Fruit fly (Drosophila melanogaster) whole organism, pupa: Measurements from ENCODE around the gene CG10587.

Experiments used
- CG10348 ChIP-seq: fragments of 200-800 bp; sonication (Bioruptor generic); IDR thresholded peaks from 2 replicates; pipeline ENCODE4 v1.3.6; 2022; ENCODE audit warnings: missing biosample characterization, missing genetic modification characterization
- CG12605 ChIP-seq: fragments of 200-800 bp; sonication (Bioruptor generic); IDR thresholded peaks from 2 replicates; pipeline ENCODE4 v1.3.6; 2022; ENCODE audit warnings: missing biosample characterization, missing genetic modification characterization
- CG13204 ChIP-seq: fragments of 200-800 bp; sonication (Bioruptor generic); optimal IDR thresholded peaks from 2 replicates; lab custom pipeline; 2018; ENCODE audit warnings: missing biosample characterization, mild to moderate bottlenecking, missing genetic modification characterization, moderate library complexity
- CG14655 ChIP-seq: fragments of 200-800 bp; sonication (Bioruptor generic); optimal IDR thresholded peaks from 3 replicates; lab custom pipeline; 2017; ENCODE audit warnings: mild to moderate bottlenecking, missing biosample characterization, missing genetic modification reagents, missing genetic modification characterization
- CG15710 ChIP-seq: fragments of 200-800 bp; sonication (Bioruptor generic); optimal IDR thresholded peaks from 2 replicates; lab custom pipeline; 2018; ENCODE audit warnings: missing biosample characterization, mild to moderate bottlenecking, missing genetic modification characterization, moderate library complexity
- CG17806 ChIP-seq: fragments of 200-800 bp; sonication (Bioruptor generic); optimal IDR thresholded peaks from 2 replicates; lab custom pipeline; 2018; ENCODE audit warnings: missing biosample characterization, mild to moderate bottlenecking, missing genetic modification characterization, moderate library complexity
- CG32121 ChIP-seq: fragments of 200-800 bp; sonication (Bioruptor generic); IDR thresholded peaks from 2 replicates; pipeline ENCODE4 v1.3.6; 2022; ENCODE audit warnings: missing biosample characterization, missing genetic modification characterization
- CG34367 ChIP-seq: fragments of 200-800 bp; sonication (Bioruptor generic); optimal IDR thresholded peaks from 2 replicates; lab custom pipeline; 2018; ENCODE audit warnings: missing biosample characterization, mild to moderate bottlenecking, missing genetic modification characterization
- CG4496 ChIP-seq: fragments of 200-800 bp; sonication (Bioruptor generic); IDR thresholded peaks from 3 replicates; pipeline ENCODE4 v1.3.6; 2022; ENCODE audit warnings: missing biosample characterization, missing genetic modification characterization
- CG8159 ChIP-seq: fragments of 200-800 bp; sonication (Bioruptor generic); optimal IDR thresholded peaks from 3 replicates; lab custom pipeline; 2018; ENCODE audit warnings: missing biosample characterization, mild to moderate bottlenecking, missing genetic modification characterization, moderate library complexity
- CG8301 ChIP-seq: fragments of 200-800 bp; sonication (Bioruptor generic); optimal IDR thresholded peaks from 2 replicates; lab custom pipeline; 2018; ENCODE audit warnings: missing biosample characterization, mild to moderate bottlenecking, missing genetic modification characterization
- CG9948 ChIP-seq: fragments of 200-800 bp; sonication (Bioruptor generic); optimal IDR thresholded peaks from 2 replicates; lab custom pipeline; 2018; ENCODE audit warnings: missing biosample characterization, mild to moderate bottlenecking, missing genetic modification characterization, moderate library complexity
- D1 ChIP-seq: fragments of 200-800 bp; sonication (Bioruptor generic); optimal IDR thresholded peaks from 2 replicates; lab custom pipeline; 2018; ENCODE audit warnings: missing biosample characterization, mild to moderate bottlenecking, missing genetic modification characterization, moderate library complexity
- EcR ChIP-seq: fragments of 200-800 bp; sonication (Bioruptor generic); optimal IDR thresholded peaks from 3 replicates; lab custom pipeline; 2019; ENCODE audit warnings: missing biosample characterization, missing genetic modification characterization, mild to moderate bottlenecking, moderate library complexity, missing genetic modification reagents
- Ets98B ChIP-seq: fragments of 200-800 bp; sonication (Bioruptor generic); IDR thresholded peaks from 2 replicates; pipeline ENCODE4 v1.3.6; 2022; ENCODE audit warnings: missing biosample characterization, missing genetic modification characterization
- Pif1A ChIP-seq: fragments of 200-800 bp; sonication (Bioruptor generic); optimal IDR thresholded peaks from 3 replicates; lab custom pipeline; 2016; ENCODE audit warnings: missing biosample characterization, missing genetic modification characterization
- Pif1B ChIP-seq: fragments of 200-800 bp; sonication (Bioruptor generic); optimal IDR thresholded peaks from 3 replicates; lab custom pipeline; 2016; ENCODE audit warnings: missing biosample characterization, missing genetic modification characterization
- Snoo ChIP-seq: fragments of 200-800 bp; sonication (Bioruptor generic); optimal IDR thresholded peaks from 3 replicates; lab custom pipeline; 2017; ENCODE audit warnings: missing biosample characterization, mild to moderate bottlenecking, missing genetic modification characterization, inconsistent platforms
- fd96Ca ChIP-seq: fragments of 200-800 bp; sonication (Bioruptor generic); IDR thresholded peaks from 3 replicates; pipeline ENCODE4 v1.3.6; 2022; ENCODE audit warnings: missing biosample characterization, missing genetic modification characterization
- gl ChIP-seq: fragments of 200-800 bp; sonication (Bioruptor generic); optimal IDR thresholded peaks from 2 replicates; lab custom pipeline; 2018; ENCODE audit warnings: missing biosample characterization, mild to moderate bottlenecking, missing genetic modification characterization
- rn ChIP-seq: fragments of 200-800 bp; sonication (Bioruptor generic); IDR thresholded peaks from 2 replicates; pipeline ENCODE4 v1.3.6; 2022; ENCODE audit warnings: missing biosample characterization, missing genetic modification characterization

The CG10587 gene

DNA sequence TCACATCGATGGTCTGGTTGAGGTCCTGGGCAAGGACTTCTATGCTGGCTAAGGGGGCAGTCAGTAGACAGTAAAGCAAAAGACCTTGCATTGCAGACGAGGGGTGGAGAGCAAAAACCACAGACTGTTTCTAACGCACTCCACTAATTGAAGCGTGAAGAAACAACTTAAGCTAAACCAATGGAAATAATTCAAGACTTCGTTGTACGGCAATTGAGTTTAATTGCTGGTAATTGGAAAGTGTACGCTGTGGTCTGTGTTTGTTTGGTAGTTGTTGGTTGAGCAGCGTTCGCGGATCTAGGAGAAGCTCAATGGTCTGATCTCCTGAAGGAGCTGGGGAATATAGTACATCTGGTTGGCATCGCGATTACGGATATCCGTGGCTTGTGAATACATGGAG, at the start of gene CG10587:
TSS of gene CG10587 (minus strand) at position 101 of the 400 bp plus-strand sequence.
- TF ChIP-seq Pif1B (GFP tag; lab: Kevin White, UChicago) (no peak), fd96Ca (GFP tag; lab: Robert Waterston, UW) (no peak), Ets98B (GFP tag; lab: Robert Waterston, UW) (no peak), CG13204 (GFP tag; lab: Kevin White, UChicago) (no peak), CG8159 (no peak), CG15710 (tag; lab: Kevin White, UChicago) (no peak), D1 (tag; lab: Kevin White, UChicago) (no peak), CG34367 (no peak), Pif1A (GFP tag; lab: Kevin White, UChicago) (no peak), CG17806 (tag; lab: Kevin White, UChicago) (no peak), CG10348 (GFP tag; lab: Robert Waterston, UW) (no peak), CG4496 (GFP tag; lab: Robert Waterston, UW) (no peak), CG14655 (no peak), CG32121 (GFP tag; lab: Robert Waterston, UW) (no peak), rn (GFP tag; lab: Robert Waterston, UW) (no peak), CG12605 (GFP tag; lab: Robert Waterston, UW) (no peak), EcR (no peak), CG8301 (tag; lab: Kevin White, UChicago) (no peak), CG9948 (tag; lab: Kevin White, UChicago) (no peak)
- TF ChIP-seq, all 21 proteins: peak for 0

DNA sequence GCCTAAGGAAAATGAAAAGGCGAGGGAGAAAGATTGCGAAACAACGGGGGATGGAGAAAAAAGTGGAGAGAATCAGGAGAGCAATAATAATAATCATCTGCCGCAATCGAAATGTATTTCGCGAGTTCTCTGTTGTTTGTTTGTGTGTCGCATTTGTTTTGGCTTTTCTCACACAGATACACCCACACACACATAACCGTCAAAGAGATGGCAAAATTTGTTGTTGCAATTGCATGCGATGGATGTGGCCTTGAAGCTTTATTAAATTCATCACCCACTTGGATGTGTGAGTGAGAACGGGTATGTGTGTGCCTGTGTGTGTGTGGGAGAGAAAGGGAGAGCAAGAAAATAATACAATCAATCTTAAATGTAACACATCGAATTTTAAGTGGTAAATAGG, 49.3 kb upstream of the CG10587 start:
- TF ChIP-seq EcR (peak; percentile 36), CG15710 (tag; lab: Kevin White, UChicago) (no peak)

DNA sequence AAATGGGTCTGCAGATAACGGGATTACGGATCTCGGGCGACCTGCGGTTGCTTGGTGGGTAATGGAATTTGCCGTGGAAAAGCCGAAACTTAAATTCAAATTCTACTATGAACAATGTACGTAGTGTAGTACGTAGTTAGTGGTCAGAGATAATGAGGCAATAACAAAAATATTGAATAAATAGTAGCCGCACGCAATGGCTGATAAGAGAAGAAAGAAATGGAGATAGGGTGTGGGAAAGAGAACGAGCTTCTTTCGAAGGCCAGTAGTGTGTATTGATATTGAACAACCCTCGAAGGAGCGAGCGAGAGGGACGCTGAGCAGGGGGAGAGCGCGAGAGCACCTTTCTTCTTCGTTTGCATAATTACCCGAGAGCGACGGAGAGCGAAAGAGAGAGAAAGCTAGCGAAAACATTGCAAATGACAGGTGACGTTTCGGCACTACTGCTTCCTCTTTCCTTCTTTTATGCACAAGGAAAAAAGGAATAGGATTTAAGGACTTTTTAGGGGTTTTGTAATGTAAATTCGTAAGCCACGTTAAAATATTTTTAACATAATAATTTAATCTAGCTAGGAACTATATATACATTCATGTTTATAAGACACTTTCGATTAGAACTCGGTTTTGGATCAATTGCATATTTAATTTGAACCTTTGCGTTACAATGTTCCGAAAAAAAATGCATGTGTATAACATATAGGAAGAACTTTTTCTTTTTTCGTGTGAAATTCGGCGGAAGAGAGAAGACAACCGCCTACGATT, 48.7 kb upstream of the CG10587 start:
- TF ChIP-seq CG4496 (GFP tag; lab: Robert Waterston, UW) = 0 out of 3 replicates have a peak, but pooled peaks have one; percentile 46
- TF ChIP-seq CG14655 = peak; percentile 71
- peak; percentile 40 for TF ChIP-seq Snoo (tag; lab: Kevin White, UChicago)
- TF ChIP-seq CG8301 (tag; lab: Kevin White, UChicago) = peak; percentile 68
- peak; percentile 40 for TF ChIP-seq CG8159
- no peak for TF ChIP-seq gl (tag; lab: Kevin White, UChicago)
- TF ChIP-seq fd96Ca (GFP tag; lab: Robert Waterston, UW) = peak; percentile 52; the same call in 2 of the 3 replicates
- TF ChIP-seq D1 (tag; lab: Kevin White, UChicago) = no peak
- 0 out of 2 replicates have a peak, but pooled peaks have one; percentile 13 for TF ChIP-seq CG32121 (GFP tag; lab: Robert Waterston, UW)
- TF ChIP-seq Pif1A (GFP tag; lab: Kevin White, UChicago) = peak; percentile 54
- peak; percentile 6 for TF ChIP-seq EcR
- no peak for TF ChIP-seq CG12605 (GFP tag; lab: Robert Waterston, UW)
- no peak for TF ChIP-seq CG34367
- TF ChIP-seq Ets98B (GFP tag; lab: Robert Waterston, UW) = peak; percentile 18; the same call in 1 of the 2 replicates
- no peak for TF ChIP-seq rn (GFP tag; lab: Robert Waterston, UW)
- peak; percentile 44 for TF ChIP-seq CG9948 (tag; lab: Kevin White, UChicago)
- no peak for TF ChIP-seq CG13204 (GFP tag; lab: Kevin White, UChicago)
- peak; percentile 7 for TF ChIP-seq CG15710 (tag; lab: Kevin White, UChicago)
- TF ChIP-seq CG10348 (GFP tag; lab: Robert Waterston, UW) = no peak
- peak; percentile 45 for TF ChIP-seq Pif1B (GFP tag; lab: Kevin White, UChicago)
- TF ChIP-seq CG17806 (tag; lab: Kevin White, UChicago) = peak; percentile 22

DNA sequence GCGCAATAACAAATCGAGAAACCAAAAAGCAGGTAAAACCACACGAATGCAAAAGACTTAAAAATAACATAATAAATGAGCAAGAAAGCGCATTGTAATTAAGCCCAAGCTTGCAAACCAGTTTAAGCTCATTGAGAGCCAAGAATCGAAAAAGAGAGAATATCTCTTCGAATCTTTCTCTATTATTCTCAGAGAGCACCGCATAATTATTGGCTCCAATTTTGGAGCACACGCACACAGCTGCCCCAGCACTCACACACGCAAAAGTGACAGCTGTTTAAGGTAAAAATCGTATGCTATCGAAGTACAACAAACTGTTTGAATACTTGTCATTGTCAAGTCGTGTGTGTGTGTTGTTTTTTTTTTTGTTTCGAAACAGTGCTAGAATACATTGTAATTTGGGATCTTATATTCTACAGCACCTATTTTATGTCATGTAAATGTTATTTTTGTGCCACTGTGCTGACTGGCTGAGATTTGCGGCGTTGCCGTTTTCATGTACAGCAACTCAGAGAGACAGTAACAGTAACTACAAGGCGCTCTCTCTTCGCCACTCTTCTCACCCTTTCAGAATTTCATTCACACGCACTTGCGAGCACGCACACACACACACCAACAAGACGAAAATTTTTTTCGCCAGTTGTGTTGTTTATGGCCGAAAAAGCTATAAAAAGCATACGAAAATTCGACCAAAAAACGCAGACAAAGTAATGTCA, 47.2 kb upstream of the CG10587 start:
- TF ChIP-seq Ets98B (GFP tag; lab: Robert Waterston, UW) = peak; percentile 83
- TF ChIP-seq CG32121 (GFP tag; lab: Robert Waterston, UW) = peak; percentile 63
- peak; percentile 52 for TF ChIP-seq CG15710 (tag; lab: Kevin White, UChicago)
- peak; percentile 12 for TF ChIP-seq gl (tag; lab: Kevin White, UChicago)
- TF ChIP-seq CG17806 (tag; lab: Kevin White, UChicago) = peak; percentile 66
- peak; percentile 90 for TF ChIP-seq Pif1A (GFP tag; lab: Kevin White, UChicago)
- TF ChIP-seq EcR = peak; percentile 7
- peak; percentile 75 for TF ChIP-seq rn (GFP tag; lab: Robert Waterston, UW)
- TF ChIP-seq CG34367 = peak; percentile 36
- peak; percentile 8 for TF ChIP-seq CG13204 (GFP tag; lab: Kevin White, UChicago)
- TF ChIP-seq CG4496 (GFP tag; lab: Robert Waterston, UW) = peak; percentile 88
- TF ChIP-seq CG8159 = peak; percentile 68
- TF ChIP-seq Pif1B (GFP tag; lab: Kevin White, UChicago) = peak; percentile 91
- TF ChIP-seq CG14655 = peak; percentile 79
- peak; percentile 61 for TF ChIP-seq CG9948 (tag; lab: Kevin White, UChicago)
- peak; percentile 73 for TF ChIP-seq CG8301 (tag; lab: Kevin White, UChicago)
- peak; percentile 77 for TF ChIP-seq CG12605 (GFP tag; lab: Robert Waterston, UW)
- peak; percentile 89 for TF ChIP-seq fd96Ca (GFP tag; lab: Robert Waterston, UW)
- TF ChIP-seq D1 (tag; lab: Kevin White, UChicago) = peak; percentile 39
- TF ChIP-seq Snoo (tag; lab: Kevin White, UChicago) = peak; percentile 66
- TF ChIP-seq CG10348 (GFP tag; lab: Robert Waterston, UW) = no peak
- TF ChIP-seq, all 21 proteins: peak for 20
